Worm (Caenorhabditis elegans): Measurements from ENCODE around the gene H40L08.1.

ce11 chrX:15100369-15100963 is 16.6 kb upstream of the H40L08.1 start, which contains the start of gene dhhc-1:
- TF ChIP-seq ama-1 (optimal IDR thresholded peaks at IDR 0.05) (no peak), B0310.2 (tag; optimal IDR thresholded peaks at IDR 0.05) (no peak), tbx-37 (GFP tag; conservative IDR thresholded peaks at IDR 0.05) (no peak), hmg-4 (GFP tag; optimal IDR thresholded peaks at IDR 0.05) (peak; percentile 45)

All from whole organism, early embryonic.